Fruit fly (Drosophila melanogaster): ENCODE data around the gene JhI-21.
A peak's percentile ranks its signal among the peaks of the same experiment; 100 is the strongest.

The JhI-21 gene

dm6 chr2L:12002922-12003791, 52.7 kb downstream of the JhI-21 start (continued):
- TF ChIP-seq Xrp1 (GFP tag; IDR thresholded peaks at IDR 0.05) = no peak
- TF ChIP-seq sens-2 (GFP tag; IDR thresholded peaks at IDR 0.05) = no peak
- TF ChIP-seq CG14965 (GFP tag; optimal IDR thresholded peaks at IDR 0.05; ENCODE audit: borderline replicate concordance) = no peak
- TF ChIP-seq NFAT (GFP tag; IDR thresholded peaks at IDR 0.05) = no peak
- TF ChIP-seq Bteb2 (GFP tag; optimal IDR thresholded peaks at IDR 0.05) = no peak
- TF ChIP-seq CG2129 (GFP tag; IDR thresholded peaks at IDR 0.05; ENCODE audit: partially characterized antibody) = no peak
- no peak for TF ChIP-seq Hmx (GFP tag; optimal IDR thresholded peaks at IDR 0.05)
- TF ChIP-seq Vsx1 (GFP tag; optimal IDR thresholded peaks at IDR 0.05) = no peak
- no peak for TF ChIP-seq so (GFP tag; IDR thresholded peaks at IDR 0.05)
- no peak for TF ChIP-seq Aef1 (GFP tag; IDR thresholded peaks at IDR 0.05)
- TF ChIP-seq Spps (tag; optimal IDR thresholded peaks at IDR 0.05) = no peak
- TF ChIP-seq Ets97D (GFP tag; optimal IDR thresholded peaks at IDR 0.05) = no peak
- TF ChIP-seq CG10366 (GFP tag; IDR thresholded peaks at IDR 0.05) = no peak
- TF ChIP-seq slbo (GFP tag; IDR thresholded peaks at IDR 0.05) = no peak
- TF ChIP-seq lbe (GFP tag; optimal IDR thresholded peaks at IDR 0.05) = no peak
- TF ChIP-seq pan (optimal IDR thresholded peaks at IDR 0.05) = no peak
- no peak for TF ChIP-seq pan (GFP tag; optimal IDR thresholded peaks at IDR 0.05 in 1 of 2, IDR thresholded peaks at IDR 0.05 in 1 of 2)
- no peak for TF ChIP-seq Sry-δ (GFP tag; optimal IDR thresholded peaks at IDR 0.05)
- peak; percentile 14 for TF ChIP-seq Ssrp (tag; optimal IDR thresholded peaks at IDR 0.05)
- TF ChIP-seq Myb (GFP tag; optimal IDR thresholded peaks at IDR 0.05) = no peak
- no peak for TF ChIP-seq oc (tag; optimal IDR thresholded peaks at IDR 0.05)
- TF ChIP-seq CG34422 (GFP tag; IDR thresholded peaks at IDR 0.05) = no peak
- TF ChIP-seq sqz (GFP tag; optimal IDR thresholded peaks at IDR 0.05) = peak; percentile 30
- peak; percentile 50 for TF ChIP-seq CG7839 (tag; optimal IDR thresholded peaks at IDR 0.05)
- no peak for TF ChIP-seq CG17186 (GFP tag; optimal IDR thresholded peaks at IDR 0.05)
- TF ChIP-seq CG4730 (GFP tag; IDR thresholded peaks at IDR 0.05) = no peak
- no peak for TF ChIP-seq dysf (GFP tag; IDR thresholded peaks at IDR 0.05)
- TF ChIP-seq CG14667 (GFP tag; IDR thresholded peaks at IDR 0.05) = no peak
- no peak for TF ChIP-seq croc (GFP tag; conservative IDR thresholded peaks at IDR 0.05)
- TF ChIP-seq CG31388 (GFP tag; optimal IDR thresholded peaks at IDR 0.05) = no peak
- peak; percentile 5 for TF ChIP-seq CG3407 (GFP tag; optimal IDR thresholded peaks at IDR 0.05)
- no peak for TF ChIP-seq stwl (tag; optimal IDR thresholded peaks at IDR 0.05)
- TF ChIP-seq salm (tag; optimal IDR thresholded peaks at IDR 0.05) = no peak
- TF ChIP-seq fu2 (GFP tag; optimal IDR thresholded peaks at IDR 0.05) = no peak
- peak; percentile 55 for TF ChIP-seq lilli (GFP tag; optimal IDR thresholded peaks at IDR 0.05)
- TF ChIP-seq nerfin-2 (GFP tag; IDR thresholded peaks at IDR 0.05; ENCODE audit: partially characterized antibody) = no peak
- peak; percentile 54 for TF ChIP-seq CG7987 (GFP tag; optimal IDR thresholded peaks at IDR 0.05)
- TF ChIP-seq CG13123 (GFP tag; optimal IDR thresholded peaks at IDR 0.05) = no peak
- TF ChIP-seq CG30403 (GFP tag; optimal IDR thresholded peaks at IDR 0.05) = peak; percentile 55
- TF ChIP-seq Lpt (GFP tag; optimal IDR thresholded peaks at IDR 0.05) = no peak
- TF ChIP-seq CG6689 (GFP tag; IDR thresholded peaks at IDR 0.05) = no peak
- no peak for TF ChIP-seq klu (GFP tag; IDR thresholded peaks at IDR 0.05)
- no peak for TF ChIP-seq hbn (GFP tag; IDR thresholded peaks at IDR 0.05; ENCODE audit: partially characterized antibody)
- peak; percentile 1 for TF ChIP-seq CG12104 (GFP tag; optimal IDR thresholded peaks at IDR 0.05)
- TF ChIP-seq BtbVII (GFP tag; optimal IDR thresholded peaks at IDR 0.05) = no peak
- no peak for TF ChIP-seq sr (GFP tag; IDR thresholded peaks at IDR 0.05)
- TF ChIP-seq hb (GFP tag; IDR thresholded peaks at IDR 0.05; ENCODE audit: partially characterized antibody) = no peak
- TF ChIP-seq Atf-2 (GFP tag; optimal IDR thresholded peaks at IDR 0.05) = no peak
- peak; percentile 27 for TF ChIP-seq bcd (GFP tag; optimal IDR thresholded peaks at IDR 0.05)
- no peak for TF ChIP-seq sd (tag; optimal IDR thresholded peaks at IDR 0.05)
- no peak for TF ChIP-seq CG12744 (GFP tag; optimal IDR thresholded peaks at IDR 0.05)
